Fruit fly (Drosophila melanogaster): ENCODE data around the gene CG32855.

Gene CG32855

dm6 chr3R:16030445-16030844 lies 50.3 kb downstream of the CG32855 start:
- no peak for TF ChIP-seq Abd-B (GFP tag; optimal IDR thresholded peaks at IDR 0.05)
- TF ChIP-seq sage (GFP tag; optimal IDR thresholded peaks at IDR 0.05), result no peak
- TF ChIP-seq N (GFP tag; optimal IDR thresholded peaks at IDR 0.05), result no peak
- no peak for TF ChIP-seq fru (GFP tag; optimal IDR thresholded peaks at IDR 0.05)
- no peak for TF ChIP-seq CrebA (GFP tag; optimal IDR thresholded peaks at IDR 0.05; ENCODE audit: borderline replicate concordance)
- no peak for TF ChIP-seq Hr78 (GFP tag; optimal IDR thresholded peaks at IDR 0.05)
- no peak for TF ChIP-seq CG9705 (GFP tag; optimal IDR thresholded peaks at IDR 0.05)
- TF ChIP-seq Vsx2 (GFP tag; optimal IDR thresholded peaks at IDR 0.05; ENCODE audit: partially characterized antibody), result no peak
- no peak for TF ChIP-seq Mio (GFP tag; optimal IDR thresholded peaks at IDR 0.05)
- no peak for TF ChIP-seq tai (GFP tag; optimal IDR thresholded peaks at IDR 0.05)
- TF ChIP-seq Dfd (GFP tag; optimal IDR thresholded peaks at IDR 0.05), result no peak

- TF ChIP-seq Dfd (GFP tag; optimal IDR thresholded peaks at IDR 0.05), result no peak
- TF ChIP-seq HLH106 (tag; optimal IDR thresholded peaks at IDR 0.05), result no peak
- TF ChIP-seq fru (GFP tag; optimal IDR thresholded peaks at IDR 0.05), result no peak
- no peak for TF ChIP-seq jim (GFP tag; optimal IDR thresholded peaks at IDR 0.05)
- no peak for TF ChIP-seq woc (GFP tag; optimal IDR thresholded peaks at IDR 0.05)
- TF ChIP-seq br (GFP tag; optimal IDR thresholded peaks at IDR 0.05), result no peak
- no peak for TF ChIP-seq rgr (GFP tag; optimal IDR thresholded peaks at IDR 0.05)
- no peak for TF ChIP-seq pan (optimal IDR thresholded peaks at IDR 0.05)
Measured at dm6 chr3R:16029584-16029983, 51.2 kb downstream of the CG32855 start.

Measured in whole organism, wandering third instar larva.